Fruit fly (Drosophila melanogaster): ENCODE results near the gene Bet1.

Bet1 gene

DNA sequence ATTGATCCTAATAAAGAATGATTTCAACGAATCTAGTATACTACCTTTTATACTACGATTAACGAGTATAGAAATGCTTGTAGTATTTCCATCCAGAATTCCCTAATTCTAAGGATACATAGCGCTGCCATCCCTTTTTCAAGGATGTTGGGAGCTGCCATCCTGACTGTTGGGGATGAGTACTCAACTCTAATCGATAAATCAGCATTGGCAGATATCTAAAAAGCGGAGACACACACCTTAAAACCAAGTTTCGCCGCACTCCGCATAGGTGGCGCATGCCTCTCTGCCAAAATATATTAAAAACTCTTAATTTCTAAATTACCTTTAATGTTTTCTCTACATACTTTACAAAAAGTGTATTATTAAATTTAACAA is 33.0 kb downstream of the Bet1 start, which contains the start of gene fal:
Gene fal, plus strand, starts transcription at position 330 of the 378 bp plus-strand sequence.
- TF ChIP-seq Sin3A (optimal IDR thresholded peaks at IDR 0.05) (no peak), Myc (optimal IDR thresholded peaks at IDR 0.05) (no peak), ttk (optimal IDR thresholded peaks at IDR 0.05) (no peak), psq (optimal IDR thresholded peaks at IDR 0.05) (no peak), insv (optimal IDR thresholded peaks at IDR 0.05) (no peak)

DNA sequence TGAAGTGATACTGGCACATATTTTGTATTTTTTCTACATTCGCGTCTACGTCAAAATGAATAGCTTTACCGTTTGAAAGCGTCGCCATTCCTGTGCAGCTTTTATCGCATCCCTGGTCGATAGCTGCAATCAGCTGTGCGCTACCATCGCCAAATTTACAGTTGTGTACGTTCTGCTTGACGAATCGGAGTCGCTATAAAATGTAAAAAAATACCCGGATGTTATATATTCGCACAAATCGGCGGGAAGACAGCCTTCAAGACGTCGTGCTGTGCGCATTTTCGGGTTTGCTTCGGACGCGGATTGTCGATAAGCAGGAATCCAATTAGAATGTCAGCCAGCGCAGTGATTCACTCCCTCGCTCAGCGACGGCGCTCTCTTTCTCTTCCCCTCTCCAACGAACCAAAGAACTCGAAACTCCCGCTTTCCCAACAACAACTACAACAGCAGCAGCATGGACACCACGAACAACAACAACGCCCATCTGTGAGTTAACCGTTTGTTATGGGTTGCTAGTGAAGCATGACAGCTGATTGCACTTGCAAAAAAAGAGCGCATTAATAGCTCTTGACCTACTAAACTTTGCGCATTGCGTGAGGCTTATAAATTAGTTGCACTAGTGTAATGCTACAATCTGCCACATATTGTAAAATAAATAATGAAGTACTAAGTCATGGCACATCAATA is 33.6 kb downstream of the Bet1 start:
- TF ChIP-seq psq (optimal IDR thresholded peaks at IDR 0.05) (no peak), Myc (optimal IDR thresholded peaks at IDR 0.05) (no peak)

All from Kc167 (cell line).